Fruit fly (Drosophila melanogaster): ENCODE results near the gene CG14322.

The CG14322 gene

dm6 chr3R:17603717-17604116, 43.8 kb upstream of the CG14322 start (continued):
- no peak for TF ChIP-seq Aef1 (GFP tag; IDR thresholded peaks at IDR 0.05)
- TF ChIP-seq cato (GFP tag; optimal IDR thresholded peaks at IDR 0.05; ENCODE audit: borderline replicate concordance): no peak
- TF ChIP-seq NFAT (GFP tag; IDR thresholded peaks at IDR 0.05): no peak
- no peak for TF ChIP-seq gro (GFP tag; optimal IDR thresholded peaks at IDR 0.05)
- no peak for TF ChIP-seq bigmax (GFP tag; optimal IDR thresholded peaks at IDR 0.05)
- TF ChIP-seq D (optimal IDR thresholded peaks at IDR 0.05): peak; percentile 59
- TF ChIP-seq D (GFP tag; optimal IDR thresholded peaks at IDR 0.05): no peak
- TF ChIP-seq cg (GFP tag; optimal IDR thresholded peaks at IDR 0.05): peak; percentile 97
- TF ChIP-seq CG15514 (GFP tag; optimal IDR thresholded peaks at IDR 0.05): peak; percentile 11
- no peak for TF ChIP-seq schlank (tag; optimal IDR thresholded peaks at IDR 0.05)
- TF ChIP-seq Hand (GFP tag; optimal IDR thresholded peaks at IDR 0.05): no peak
- no peak for TF ChIP-seq CG3726 (GFP tag; IDR thresholded peaks at IDR 0.05)
- no peak for TF ChIP-seq CG1529 (GFP tag; optimal IDR thresholded peaks at IDR 0.05)
- no peak for TF ChIP-seq her (GFP tag; optimal IDR thresholded peaks at IDR 0.05)
- no peak; the same call in 1 of the 2 replicates for TF ChIP-seq nerfin-2 (GFP tag; IDR thresholded peaks at IDR 0.05; ENCODE audit: partially characterized antibody)
- TF ChIP-seq jumu (GFP tag; optimal IDR thresholded peaks at IDR 0.05): no peak
- no peak for TF ChIP-seq slou (GFP tag; optimal IDR thresholded peaks at IDR 0.05)
- TF ChIP-seq pros (GFP tag; optimal IDR thresholded peaks at IDR 0.05): peak; percentile 100
- peak; percentile 66 for TF ChIP-seq HmgD (GFP tag; optimal IDR thresholded peaks at IDR 0.05)
- peak; percentile 7 for TF ChIP-seq pfk (GFP tag; optimal IDR thresholded peaks at IDR 0.05)
- no peak for TF ChIP-seq CG10321 (GFP tag; IDR thresholded peaks at IDR 0.05)
- TF ChIP-seq sisA (GFP tag; IDR thresholded peaks at IDR 0.05): no peak
- no peak for TF ChIP-seq CG32532 (GFP tag; IDR thresholded peaks at IDR 0.05)
- no peak for TF ChIP-seq CG15479 (GFP tag; optimal IDR thresholded peaks at IDR 0.05)
- no peak for TF ChIP-seq sima (GFP tag; optimal IDR thresholded peaks at IDR 0.05)
- 0 out of 3 replicates have a peak, but pooled peaks have one; percentile 38 for TF ChIP-seq Doc3 (GFP tag; IDR thresholded peaks at IDR 0.05; ENCODE audit: partially characterized antibody)
- no peak for TF ChIP-seq CG12769 (tag; optimal IDR thresholded peaks at IDR 0.05)
- TF ChIP-seq en (GFP tag; optimal IDR thresholded peaks at IDR 0.05): no peak
- TF ChIP-seq vfl (GFP tag; optimal IDR thresholded peaks at IDR 0.05): no peak
- peak; percentile 90 for TF ChIP-seq crol (GFP tag; IDR thresholded peaks at IDR 0.05)
- TF ChIP-seq tll (GFP tag; optimal IDR thresholded peaks at IDR 0.05): no peak
- no peak for TF ChIP-seq lab (GFP tag; optimal IDR thresholded peaks at IDR 0.05)
- no peak for TF ChIP-seq Xrp1 (GFP tag; IDR thresholded peaks at IDR 0.05)
- TF ChIP-seq CG43689 (GFP tag; IDR thresholded peaks at IDR 0.05): no peak
- no peak for TF ChIP-seq BtbVII (GFP tag; optimal IDR thresholded peaks at IDR 0.05)
- no peak for TF ChIP-seq jigr1 (GFP tag; IDR thresholded peaks at IDR 0.05)
- TF ChIP-seq B-H1 (GFP tag; IDR thresholded peaks at IDR 0.05): no peak
- TF ChIP-seq CG5180 (GFP tag; optimal IDR thresholded peaks at IDR 0.05): no peak
- TF ChIP-seq CG32767 (GFP tag; IDR thresholded peaks at IDR 0.05): no peak
- peak; percentile 11; the same call in 1 of the 3 replicates for TF ChIP-seq CG16813 (GFP tag; IDR thresholded peaks at IDR 0.05; ENCODE audit: partially characterized antibody)
- no peak for TF ChIP-seq zfh1 (GFP tag; IDR thresholded peaks at IDR 0.05)
- no peak for TF ChIP-seq dpn (GFP tag; optimal IDR thresholded peaks at IDR 0.05)
- no peak for TF ChIP-seq CG2678 (tag; optimal IDR thresholded peaks at IDR 0.05)
- no peak for TF ChIP-seq tx (GFP tag; optimal IDR thresholded peaks at IDR 0.05)
- TF ChIP-seq Nf-YB (GFP tag; optimal IDR thresholded peaks at IDR 0.05): no peak
- TF ChIP-seq Antp (GFP tag; optimal IDR thresholded peaks at IDR 0.05): no peak
- peak; percentile 41 for TF ChIP-seq vvl (GFP tag; IDR thresholded peaks at IDR 0.05)
- TF ChIP-seq sd (tag; optimal IDR thresholded peaks at IDR 0.05): peak; percentile 89
- no peak for TF ChIP-seq Nf-YC (tag; optimal IDR thresholded peaks at IDR 0.05)
- no peak for TF ChIP-seq ken (GFP tag; IDR thresholded peaks at IDR 0.05)
- TF ChIP-seq CG3065 (GFP tag; optimal IDR thresholded peaks at IDR 0.05): no peak
